Worm (Caenorhabditis elegans): Measurements from ENCODE around the gene C34F6.7.

C34F6.7 gene

DNA sequence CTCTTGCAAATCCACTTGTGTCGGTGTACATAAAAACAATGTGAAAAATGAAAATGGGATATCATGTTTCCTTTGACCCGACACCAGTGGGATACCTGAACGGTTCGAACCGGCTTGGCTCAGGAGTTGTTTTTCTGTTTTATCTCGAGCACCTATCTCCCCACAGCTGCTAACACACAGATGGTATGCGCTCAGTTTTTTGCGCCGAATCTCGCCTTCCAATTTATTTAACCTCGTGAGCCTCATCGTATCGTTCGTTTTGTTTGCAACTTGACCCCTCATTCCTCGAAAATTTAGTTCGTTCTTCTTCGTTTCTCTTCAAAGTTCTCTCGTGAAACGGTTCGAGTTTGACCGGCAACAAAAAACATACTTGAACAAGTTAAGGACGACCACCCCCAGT, 54.7 kb downstream of the C34F6.7 start, which contains the start of gene C05C9.1:
C05C9.1 (plus strand) TSS at position 301 of the 400 bp plus-strand sequence.
- TF ChIP-seq tbx-8 (GFP tag; optimal IDR thresholded peaks at IDR 0.05), result no peak
- TF ChIP-seq ham-2 (GFP tag; optimal IDR thresholded peaks at IDR 0.05), result no peak
- no peak for TF ChIP-seq zip-8 (tag; optimal IDR thresholded peaks at IDR 0.05)
- no peak for TF ChIP-seq bed-3 (GFP tag; optimal IDR thresholded peaks at IDR 0.05)
- TF ChIP-seq elt-3 (tag; optimal IDR thresholded peaks at IDR 0.05), result no peak
- TF ChIP-seq nhr-237 (tag; optimal IDR thresholded peaks at IDR 0.05), result no peak
- no peak for TF ChIP-seq lin-32 (GFP tag; optimal IDR thresholded peaks at IDR 0.05)
- TF ChIP-seq blmp-1 (tag; optimal IDR thresholded peaks at IDR 0.05), result no peak
- TF ChIP-seq ceh-39 (tag; optimal IDR thresholded peaks at IDR 0.05), result no peak
- no peak for TF ChIP-seq nhr-28 (tag; optimal IDR thresholded peaks at IDR 0.05)
- no peak for TF ChIP-seq pha-4 (tag; optimal IDR thresholded peaks at IDR 0.05)
- TF ChIP-seq flh-1 (GFP tag; optimal IDR thresholded peaks at IDR 0.05), result no peak
- no peak for TF ChIP-seq lin-13 (tag; optimal IDR thresholded peaks at IDR 0.05)
- no peak for TF ChIP-seq nhr-2 (tag; optimal IDR thresholded peaks at IDR 0.05)

Measured in whole organism, mixed stage, embryonic.